Fruit fly (Drosophila melanogaster) whole organism, embryonic: ENCODE data around the gene ATPsynB.

Source experiments
- Ada2b ChIP-seq: fragments of 200-800 bp; sonication (Bioruptor generic); IDR thresholded peaks from 2 replicates; pipeline ENCODE4 v1.3.6; 2022; ENCODE audit warnings: missing biosample characterization, missing genetic modification characterization
- Atf-2 ChIP-seq: fragments of 200-800 bp; sonication (Bioruptor generic); optimal IDR thresholded peaks from 2 replicates; lab custom pipeline; 2016; ENCODE audit warnings: missing biosample characterization, missing genetic modification characterization
- B-H1 ChIP-seq: fragments of 200-800 bp; sonication (Bioruptor generic); IDR thresholded peaks from 3 replicates; pipeline ENCODE4 v1.3.6; 2022; ENCODE audit warnings: missing biosample characterization, missing genetic modification characterization
- Bgb ChIP-seq: fragments of 200-800 bp; sonication (Bioruptor generic); IDR thresholded peaks from 2 replicates; pipeline ENCODE4 v1.3.6; 2022; ENCODE audit warnings: missing biosample characterization, missing genetic modification characterization; ENCODE audit not compliant: partially characterized antibody
- Blimp-1 ChIP-seq: fragments of 200-800 bp; sonication (Bioruptor generic); optimal IDR thresholded peaks from 3 replicates; lab custom pipeline; 2018; ENCODE audit warnings: missing biosample characterization, missing genetic modification characterization, mild to moderate bottlenecking, moderate library complexity, missing genetic modification reagents
- BtbVII ChIP-seq: fragments of 200-800 bp; sonication (Bioruptor generic); optimal IDR thresholded peaks from 3 replicates; lab custom pipeline; 2017; ENCODE audit warnings: missing biosample characterization, mild to moderate bottlenecking, missing genetic modification characterization
- CG1024 ChIP-seq: fragments of 200-800 bp; sonication (Bioruptor generic); IDR thresholded peaks from 2 replicates; pipeline ENCODE4 v1.3.6; 2022; ENCODE audit warnings: missing biosample characterization, missing genetic modification characterization
- CG10366 ChIP-seq: fragments of 200-800 bp; sonication (Bioruptor generic); IDR thresholded peaks from 2 replicates; pipeline ENCODE4 v1.3.6; 2022; ENCODE audit warnings: missing biosample characterization, missing genetic modification characterization
- CG11085 ChIP-seq: fragments of 200-800 bp; sonication (Bioruptor generic); IDR thresholded peaks from 2 replicates; pipeline ENCODE4 v1.3.6; 2022; ENCODE audit warnings: missing biosample characterization, missing genetic modification characterization
- CG11398 ChIP-seq: fragments of 200-800 bp; sonication (Bioruptor generic); optimal IDR thresholded peaks from 2 replicates; lab custom pipeline; 2016; ENCODE audit warnings: missing biosample characterization, missing genetic modification characterization
- CG11723 ChIP-seq: fragments of 200-800 bp; sonication (Bioruptor generic); optimal IDR thresholded peaks from 2 replicates; lab custom pipeline; 2017; ENCODE audit warnings: missing biosample characterization, mild to moderate bottlenecking, missing genetic modification characterization
- CG12744 ChIP-seq: fragments of 200-800 bp; sonication (Bioruptor generic); optimal IDR thresholded peaks from 2 replicates; lab custom pipeline; 2016; ENCODE audit warnings: missing biosample characterization, missing genetic modification characterization
- CG13894 ChIP-seq: fragments of 200-800 bp; sonication (Bioruptor generic); optimal IDR thresholded peaks from 3 replicates; lab custom pipeline; 2018; ENCODE audit warnings: missing biosample characterization, mild to moderate bottlenecking, missing genetic modification characterization, moderate library complexity
- CG14667 ChIP-seq: fragments of 200-800 bp; sonication (Bioruptor generic); IDR thresholded peaks from 2 replicates; pipeline ENCODE4 v1.3.6; 2022; ENCODE audit warnings: missing biosample characterization, missing genetic modification characterization
- CG15073 ChIP-seq: fragments of 200-800 bp; sonication (Bioruptor generic); optimal IDR thresholded peaks from 2 replicates; lab custom pipeline; 2016; ENCODE audit warnings: missing biosample characterization, missing genetic modification characterization
- CG1602 ChIP-seq: fragments of 200-800 bp; sonication (Bioruptor generic); optimal IDR thresholded peaks from 3 replicates; lab custom pipeline; 2016; ENCODE audit warnings: missing biosample characterization, missing genetic modification characterization
- CG16779 ChIP-seq: fragments of 200-800 bp; sonication (Bioruptor generic); IDR thresholded peaks from 2 replicates; pipeline ENCODE4 v1.3.6; 2022; ENCODE audit warnings: missing biosample characterization, missing genetic modification characterization
- CG16863 ChIP-seq: fragments of 200-800 bp; sonication (Bioruptor generic); optimal IDR thresholded peaks from 3 replicates; lab custom pipeline; 2016; ENCODE audit warnings: missing biosample characterization, missing genetic modification characterization
- CG17385 ChIP-seq: fragments of 200-800 bp; sonication (Bioruptor generic); optimal IDR thresholded peaks from 3 replicates; lab custom pipeline; 2018; ENCODE audit warnings: missing biosample characterization, mild to moderate bottlenecking, missing genetic modification characterization
- CG18476 ChIP-seq: fragments of 200-800 bp; sonication (Bioruptor generic); optimal IDR thresholded peaks from 2 replicates; lab custom pipeline; 2016; ENCODE audit warnings: missing biosample characterization, mild to moderate bottlenecking, missing genetic modification characterization
- CG31388 ChIP-seq: fragments of 200-800 bp; sonication (Bioruptor generic); optimal IDR thresholded peaks from 2 replicates; lab custom pipeline; 2016; ENCODE audit warnings: missing biosample characterization, missing genetic modification characterization
- CG33557 ChIP-seq: fragments of 200-800 bp; sonication (Bioruptor generic); optimal IDR thresholded peaks from 2 replicates; lab custom pipeline; 2019; ENCODE audit warnings: missing biosample characterization, mild to moderate bottlenecking, missing genetic modification characterization, moderate library complexity
- CG42726 ChIP-seq: fragments of 200-800 bp; sonication (Bioruptor generic); IDR thresholded peaks from 2 replicates; pipeline ENCODE4 v1.3.6; 2022; ENCODE audit warnings: missing biosample characterization, missing genetic modification characterization; ENCODE audit not compliant: partially characterized antibody
- CG7928 ChIP-seq: fragments of 200-800 bp; sonication (Bioruptor generic); optimal IDR thresholded peaks from 2 replicates; lab custom pipeline; 2017; ENCODE audit warnings: missing biosample characterization, mild to moderate bottlenecking, missing genetic modification characterization
- CG8388 ChIP-seq: fragments of 200-800 bp; sonication (Bioruptor generic); optimal IDR thresholded peaks from 2 replicates; lab custom pipeline; 2019; ENCODE audit warnings: missing biosample characterization, mild to moderate bottlenecking, missing genetic modification characterization, moderate library complexity
- CG9932 ChIP-seq: fragments of 200-800 bp; sonication (Bioruptor generic); IDR thresholded peaks from 2 replicates; pipeline ENCODE4 v1.3.6; 2022; ENCODE audit warnings: missing biosample characterization, missing genetic modification characterization
- CTCF ChIP-seq: fragments of 200-800 bp; sonication (Bioruptor generic); optimal IDR thresholded peaks from 2 replicates; lab custom pipeline; 2017; ENCODE audit warnings: missing biosample characterization, mild to moderate bottlenecking, missing genetic modification characterization, moderate library complexity
- Dp ChIP-seq: fragments of 200-800 bp; sonication (Bioruptor generic); optimal IDR thresholded peaks from 2 replicates; lab custom pipeline; 2018; ENCODE audit warnings: missing biosample characterization, mild to moderate bottlenecking, missing genetic modification characterization, moderate library complexity
- H15 ChIP-seq: fragments of 200-800 bp; sonication (Bioruptor generic); IDR thresholded peaks from 3 replicates; pipeline ENCODE4 v1.3.6; 2022; ENCODE audit warnings: missing biosample characterization, missing genetic modification characterization
- Hr39 ChIP-seq: fragments of >200 bp; optimal IDR thresholded peaks from 2 replicates; lab custom pipeline; 2017
- Hr78 ChIP-seq, 2 experiments: fragments of 200-800 bp in 1 of 2; fragments of >200 bp in 1 of 2; sonication (Bioruptor generic) in 1 of 2; optimal IDR thresholded peaks; 2 replicates each; lab custom pipeline; 2017 to 2019; ENCODE audit warnings: missing biosample characterization in 2 of 2, missing genetic modification characterization in 2 of 2, mild to moderate bottlenecking in 1 of 2, moderate library complexity in 1 of 2
- MBD-R2 ChIP-seq: fragments of 200-800 bp; sonication (Bioruptor generic); IDR thresholded peaks from 2 replicates; pipeline ENCODE4 v1.3.6; 2022; ENCODE audit warnings: missing biosample characterization, missing genetic modification characterization
- Myb ChIP-seq: fragments of 200-800 bp; sonication (Bioruptor generic); optimal IDR thresholded peaks from 2 replicates; lab custom pipeline; 2016; ENCODE audit warnings: missing biosample characterization, missing genetic modification characterization
- Nf-YC ChIP-seq: fragments of 200-800 bp; optimal IDR thresholded peaks from 3 replicates; lab custom pipeline; 2019; ENCODE audit warnings: missing biosample characterization, mild to moderate bottlenecking, missing genetic modification characterization, moderate library complexity
- NfI ChIP-seq: fragments of 200-800 bp; sonication (Bioruptor generic); optimal IDR thresholded peaks from 3 replicates; lab custom pipeline; 2018; ENCODE audit warnings: missing biosample characterization, mild to moderate bottlenecking, missing genetic modification characterization, moderate library complexity
- Ptx1 ChIP-seq: fragments of 200-800 bp; sonication (Bioruptor generic); IDR thresholded peaks from 2 replicates; pipeline ENCODE4 v1.3.6; 2022; ENCODE audit warnings: missing biosample characterization, missing genetic modification characterization
- al ChIP-seq: fragments of 200-800 bp; sonication (Bioruptor generic); IDR thresholded peaks from 2 replicates; pipeline ENCODE4 v1.3.6; 2022; ENCODE audit warnings: missing biosample characterization, missing genetic modification characterization
- ash1 ChIP-seq: fragments of 200-800 bp; sonication (Bioruptor generic); optimal IDR thresholded peaks from 2 replicates; lab custom pipeline; 2018; ENCODE audit warnings: missing biosample characterization, mild to moderate bottlenecking, missing genetic modification characterization
- bab2 ChIP-seq: fragments of 200-800 bp; sonication (Bioruptor generic); optimal IDR thresholded peaks from 2 replicates; lab custom pipeline; 2016; ENCODE audit warnings: missing biosample characterization, missing genetic modification characterization
- bcd ChIP-seq: fragments of 200-800 bp; sonication (Bioruptor generic); optimal IDR thresholded peaks from 2 replicates; lab custom pipeline; 2017; ENCODE audit warnings: missing biosample characterization, mild to moderate bottlenecking, missing genetic modification characterization
- fd96Cb ChIP-seq: fragments of 200-800 bp; sonication (Bioruptor generic); optimal IDR thresholded peaks from 2 replicates; lab custom pipeline; 2018; ENCODE audit warnings: missing biosample characterization, mild to moderate bottlenecking, missing genetic modification characterization, moderate library complexity
- ftz-f1 ChIP-seq: fragments of 200-800 bp; sonication (Bioruptor generic); optimal IDR thresholded peaks from 2 replicates; lab custom pipeline; 2016; ENCODE audit warnings: missing biosample characterization, missing genetic modification characterization
- gsb-n ChIP-seq: fragments of 200-800 bp; sonication (Bioruptor generic); optimal IDR thresholded peaks from 3 replicates; lab custom pipeline; 2018; ENCODE audit warnings: missing biosample characterization, mild to moderate bottlenecking, missing genetic modification characterization
- ind ChIP-seq: fragments of 200-800 bp; sonication (Bioruptor generic); optimal IDR thresholded peaks from 3 replicates; lab custom pipeline; 2016; ENCODE audit warnings: missing biosample characterization, missing genetic modification characterization
- kni ChIP-seq: fragments of 200-800 bp; sonication (Bioruptor generic); optimal IDR thresholded peaks from 3 replicates; lab custom pipeline; 2017; ENCODE audit warnings: mild to moderate bottlenecking, missing biosample characterization, missing genetic modification reagents, missing genetic modification characterization
- nau ChIP-seq: fragments of 200-800 bp; sonication (Bioruptor generic); optimal IDR thresholded peaks from 3 replicates; lab custom pipeline; 2017; ENCODE audit warnings: missing biosample characterization, mild to moderate bottlenecking, missing genetic modification characterization, missing genetic modification reagents
- ro ChIP-seq: fragments of 200-800 bp; sonication (Bioruptor generic); IDR thresholded peaks from 2 replicates; pipeline ENCODE4 v1.3.6; 2022; ENCODE audit warnings: missing biosample characterization, missing genetic modification characterization
- slbo ChIP-seq: fragments of 200-800 bp; sonication (Bioruptor generic); IDR thresholded peaks from 2 replicates; pipeline ENCODE4 v1.3.6; 2022; ENCODE audit warnings: missing biosample characterization, missing genetic modification characterization
- slp2 ChIP-seq: fragments of 200-800 bp; sonication (Bioruptor generic); optimal IDR thresholded peaks from 2 replicates; lab custom pipeline; 2016; ENCODE audit warnings: missing biosample characterization, missing genetic modification characterization
- trh ChIP-seq: fragments of 200-800 bp; sonication (Bioruptor generic); optimal IDR thresholded peaks from 2 replicates; lab custom pipeline; 2016; ENCODE audit warnings: missing biosample characterization, missing genetic modification characterization

Gene ATPsynB

dm6 chr3L:9713828-9714536 lies 15.8 kb upstream of the ATPsynB start, which contains the start of gene vsg (continued):
- TF ChIP-seq CG8388 (GFP tag; lab: Kevin White, UChicago) (peak; percentile 78), B-H1 (no peak; the same call in 2 of the 3 replicates), CG14667 (peak; percentile 63), nau (no peak), Nf-YC (peak; percentile 85), CG7928 (GFP tag; lab: Kevin White, UChicago) (peak; percentile 92), al (GFP tag; lab: Robert Waterston, UW) (peak; percentile 43), bcd (GFP tag; lab: Kevin White, UChicago) (peak; percentile 78), CG1024 (GFP tag; lab: Robert Waterston, UW) (no peak; the same call in 1 of the 2 replicates), CG42726 (GFP tag; lab: Robert Waterston, UW) (peak; percentile 93), CG11085 (no peak; the same call in 1 of the 2 replicates), Blimp-1 (GFP tag; lab: Kevin White, UChicago) (peak; percentile 69), slp2 (peak; percentile 0), bab2 (GFP tag; lab: Kevin White, UChicago) (peak; percentile 35), Ada2b (GFP tag; lab: Robert Waterston, UW) (no peak; the same call in 1 of the 2 replicates), Hr78 (GFP tag; optimal IDR thresholded peaks at IDR 0.05; lab: Kevin White, UChicago) (peak in 1 of 2 experiments; percentile 56), Dp (no peak), ro (GFP tag; lab: Robert Waterston, UW) (0 out of 2 replicates have a peak, but pooled peaks have one; percentile 57), Myb (GFP tag; lab: Kevin White, UChicago) (peak; percentile 33), CG11723 (GFP tag; lab: Kevin White, UChicago) (peak; percentile 42), CG31388 (GFP tag; lab: Kevin White, UChicago) (peak; percentile 5), slbo (GFP tag; lab: Robert Waterston, UW) (peak; percentile 78), gsb-n (peak; percentile 68), NfI (peak; percentile 71), BtbVII (GFP tag; lab: Kevin White, UChicago) (peak; percentile 45), CG1602 (GFP tag; lab: Kevin White, UChicago) (peak; percentile 82), H15 (GFP tag; lab: Robert Waterston, UW) (peak; percentile 59; the same call in 2 of the 3 replicates), MBD-R2 (GFP tag; lab: Robert Waterston, UW) (no peak; the same call in 1 of the 2 replicates), CG13894 (peak; percentile 71), CG18476 (GFP tag; lab: Kevin White, UChicago) (peak; percentile 75), CG15073 (GFP tag; lab: Kevin White, UChicago) (no peak), ftz-f1 (GFP tag; lab: Kevin White, UChicago) (no peak), kni (GFP tag; lab: Kevin White, UChicago) (no peak), ind (GFP tag; lab: Kevin White, UChicago) (peak; percentile 72), CG17385 (GFP tag; lab: Kevin White, UChicago) (peak; percentile 83), CG33557 (GFP tag; lab: Kevin White, UChicago) (peak; percentile 75), CG16779 (0 out of 2 replicates have a peak, but pooled peaks have one; percentile 38), Atf-2 (peak; percentile 18), trh (peak; percentile 23), CG10366 (GFP tag; lab: Robert Waterston, UW) (peak; percentile 60; the same call in 1 of the 2 replicates), CG16863 (GFP tag; lab: Kevin White, UChicago) (peak; percentile 74), ash1 (GFP tag; lab: Kevin White, UChicago) (no peak), CG12744 (GFP tag; lab: Kevin White, UChicago) (peak; percentile 2), Ptx1 (GFP tag; lab: Robert Waterston, UW) (peak; percentile 79), fd96Cb (tag; lab: Kevin White, UChicago) (peak; percentile 80), CG11398 (GFP tag; lab: Kevin White, UChicago) (no peak), CG9932 (GFP tag; lab: Robert Waterston, UW) (peak; percentile 84), Hr39 (no peak), CTCF (GFP tag; lab: Kevin White, UChicago) (peak; percentile 0), Bgb (GFP tag; lab: Robert Waterston, UW) (peak; percentile 92)
